Worm (Caenorhabditis elegans) whole organism, mixed stage, embryonic: ENCODE data around the gene odr-4.

Experiments
- bed-3 ChIP-seq: fragments of 200-800 bp; sonication (Bioruptor generic); optimal IDR thresholded peaks from 3 replicates; lab custom pipeline; 2018; ENCODE audit warnings: mild to moderate bottlenecking, missing genetic modification characterization, moderate library complexity, missing compliant biosample characterization
- elt-3 ChIP-seq: fragments of 150-350 bp; optimal IDR thresholded peaks from 2 replicates; lab custom pipeline; 2014; ENCODE audit warnings: missing biosample characterization, missing genetic modification characterization
- lsy-2 ChIP-seq: fragments of 150-350 bp; optimal IDR thresholded peaks from 2 replicates; lab custom pipeline; 2014; ENCODE audit warnings: missing biosample characterization, missing genetic modification characterization
- mep-1 ChIP-seq: fragments of 150-350 bp; optimal IDR thresholded peaks from 2 replicates; lab custom pipeline; 2017; ENCODE audit warnings: missing biosample characterization, missing genetic modification reagents, missing genetic modification characterization, inconsistent platforms
- nhr-237 ChIP-seq: fragments of 150-350 bp; optimal IDR thresholded peaks from 2 replicates; lab custom pipeline; 2014; ENCODE audit warnings: missing biosample characterization, missing genetic modification characterization
- nhr-76 ChIP-seq: sonication (generic microtip); optimal IDR thresholded peaks from 2 replicates; lab custom pipeline; 2017; ENCODE audit warnings: missing biosample characterization, missing genetic modification characterization
- pha-4 ChIP-seq: fragments of 150-350 bp; optimal IDR thresholded peaks from 2 replicates; lab custom pipeline; 2018; ENCODE audit warnings: missing biosample characterization, missing genetic modification reagents, missing genetic modification characterization
- unc-62 ChIP-seq: fragments of 150-350 bp; optimal IDR thresholded peaks from 2 replicates; lab custom pipeline; 2014; ENCODE audit warnings: missing biosample characterization, missing genetic modification reagents, missing genetic modification characterization

- TF ChIP-seq nhr-76 (tag; lab: Kevin White, UChicago) (no peak), nhr-237 (tag; lab: Kevin White, UChicago) (no peak), mep-1 (tag; lab: Kevin White, UChicago) (no peak), unc-62 (GFP tag; lab: Kevin White, UChicago) (no peak), pha-4 (no peak), elt-3 (no peak), bed-3 (GFP tag; lab: Kevin White, UChicago) (no peak), lsy-2 (no peak)
Measured at ce11 chrIII:6736971-6737370, 6.4 kb downstream of the odr-4 start, which contains the start of gene K07E12.2.
